Worm (Caenorhabditis elegans) whole organism, mixed stage, embryonic: ENCODE measurements around the gene srx-56.
A peak's percentile ranks its signal among the peaks of the same experiment; 100 is the strongest.

Experiments
- M03D4.4 ChIP-seq: sonication (generic microtip); optimal IDR thresholded peaks from 2 replicates; lab custom pipeline; 2017; ENCODE audit warnings: mild to moderate bottlenecking, missing genetic modification characterization, missing compliant biosample characterization
- blmp-1 ChIP-seq: fragments of 150-350 bp; optimal IDR thresholded peaks from 2 replicates; lab custom pipeline; 2014; ENCODE audit warnings: missing biosample characterization, missing genetic modification characterization
- ceh-39 ChIP-seq: fragments of 150-350 bp; optimal IDR thresholded peaks from 2 replicates; lab custom pipeline; 2014; ENCODE audit warnings: missing biosample characterization, missing genetic modification characterization
- ceh-43 ChIP-seq: fragments of 200-800 bp; sonication (Bioruptor generic); optimal IDR thresholded peaks from 2 replicates; lab custom pipeline; 2018; ENCODE audit warnings: mild to moderate bottlenecking, missing genetic modification characterization, moderate library complexity, missing compliant biosample characterization
- ces-1 ChIP-seq: fragments of 150-350 bp; optimal IDR thresholded peaks from 2 replicates; lab custom pipeline; 2014; ENCODE audit warnings: missing biosample characterization, missing genetic modification reagents, missing genetic modification characterization
- cnd-1 ChIP-seq: fragments of 200-800 bp; sonication (Bioruptor generic); optimal IDR thresholded peaks from 2 replicates; lab custom pipeline; 2018; ENCODE audit warnings: mild to moderate bottlenecking, missing genetic modification characterization, missing compliant biosample characterization
- drap-1 ChIP-seq: fragments of 200-800 bp; sonication (Bioruptor generic); optimal IDR thresholded peaks from 3 replicates; lab custom pipeline; 2018; ENCODE audit warnings: mild to moderate bottlenecking, missing genetic modification characterization, missing compliant biosample characterization
- elt-1 ChIP-seq: sonication (generic microtip); optimal IDR thresholded peaks from 2 replicates; lab custom pipeline; 2017; ENCODE audit warnings: missing genetic modification characterization, mild to moderate bottlenecking, missing compliant biosample characterization, antibody characterized with exemption, moderate library complexity, borderline replicate concordance; ENCODE audit not compliant: insufficient read depth
- elt-3 ChIP-seq: fragments of 150-350 bp; optimal IDR thresholded peaks from 2 replicates; lab custom pipeline; 2014; ENCODE audit warnings: missing biosample characterization, missing genetic modification characterization
- flh-1 ChIP-seq: fragments of 200-800 bp; sonication (Bioruptor generic); optimal IDR thresholded peaks from 2 replicates; lab custom pipeline; 2018; ENCODE audit warnings: mild to moderate bottlenecking, missing genetic modification characterization, moderate library complexity, missing compliant biosample characterization
- ham-2 ChIP-seq: fragments of 200-800 bp; sonication (Bioruptor generic); optimal IDR thresholded peaks from 2 replicates; lab custom pipeline; 2018; ENCODE audit warnings: mild to moderate bottlenecking, missing genetic modification characterization, missing compliant biosample characterization
- hlh-1 ChIP-seq: fragments of 150-350 bp; optimal IDR thresholded peaks from 2 replicates; lab custom pipeline; 2014; ENCODE audit warnings: missing biosample characterization, missing genetic modification reagents, missing genetic modification characterization
- lin-13 ChIP-seq: fragments of 150-350 bp; optimal IDR thresholded peaks from 2 replicates; lab custom pipeline; 2014; ENCODE audit warnings: missing biosample characterization, missing genetic modification characterization
- lin-32 ChIP-seq: fragments of 200-800 bp; sonication (Bioruptor generic); optimal IDR thresholded peaks from 2 replicates; lab custom pipeline; 2018; ENCODE audit warnings: mild to moderate bottlenecking, missing genetic modification characterization, missing compliant biosample characterization
- lsy-2 ChIP-seq: fragments of 150-350 bp; optimal IDR thresholded peaks from 2 replicates; lab custom pipeline; 2014; ENCODE audit warnings: missing biosample characterization, missing genetic modification characterization
- mep-1 ChIP-seq: fragments of 150-350 bp; optimal IDR thresholded peaks from 2 replicates; lab custom pipeline; 2017; ENCODE audit warnings: missing biosample characterization, missing genetic modification reagents, missing genetic modification characterization, inconsistent platforms
- mls-2 ChIP-seq: sonication (generic microtip); optimal IDR thresholded peaks from 2 replicates; lab custom pipeline; 2016; ENCODE audit warnings: mild to moderate bottlenecking, missing genetic modification characterization, moderate library complexity, missing compliant biosample characterization
- nhr-12 ChIP-seq: fragments of 150-350 bp; optimal IDR thresholded peaks from 2 replicates; lab custom pipeline; 2014; ENCODE audit warnings: missing biosample characterization, missing genetic modification characterization
- nhr-2 ChIP-seq: fragments of 150-350 bp; optimal IDR thresholded peaks from 2 replicates; lab custom pipeline; 2014; ENCODE audit warnings: missing biosample characterization, missing genetic modification characterization
- nhr-237 ChIP-seq: fragments of 150-350 bp; optimal IDR thresholded peaks from 2 replicates; lab custom pipeline; 2014; ENCODE audit warnings: missing biosample characterization, missing genetic modification characterization
- nhr-28 ChIP-seq: fragments of 150-350 bp; optimal IDR thresholded peaks from 2 replicates; lab custom pipeline; 2014; ENCODE audit warnings: missing biosample characterization, missing genetic modification characterization
- nhr-76 ChIP-seq: sonication (generic microtip); optimal IDR thresholded peaks from 2 replicates; lab custom pipeline; 2017; ENCODE audit warnings: missing biosample characterization, missing genetic modification characterization
- pha-4 ChIP-seq: fragments of 150-350 bp; optimal IDR thresholded peaks from 2 replicates; lab custom pipeline; 2018; ENCODE audit warnings: missing biosample characterization, missing genetic modification reagents, missing genetic modification characterization
- sem-2 ChIP-seq: fragments of 200-800 bp; sonication (Bioruptor generic); optimal IDR thresholded peaks from 2 replicates; lab custom pipeline; 2018; ENCODE audit warnings: mild to moderate bottlenecking, missing genetic modification characterization, missing compliant biosample characterization
- snpc-4 ChIP-seq: fragments of 150-350 bp; optimal IDR thresholded peaks from 2 replicates; lab custom pipeline; 2014; ENCODE audit warnings: missing biosample characterization, missing genetic modification characterization
- sptf-1 ChIP-seq: sonication (generic microtip); optimal IDR thresholded peaks from 2 replicates; lab custom pipeline; 2017; ENCODE audit warnings: mild to moderate bottlenecking, missing genetic modification characterization, moderate library complexity, missing compliant biosample characterization
- tbx-8 ChIP-seq: fragments of 200-800 bp; sonication (Bioruptor generic); optimal IDR thresholded peaks from 2 replicates; lab custom pipeline; 2018; ENCODE audit warnings: mild to moderate bottlenecking, missing genetic modification characterization, moderate library complexity, missing compliant biosample characterization
- unc-120 ChIP-seq: sonication (generic microtip); optimal IDR thresholded peaks from 2 replicates; lab custom pipeline; 2017; ENCODE audit warnings: missing genetic modification characterization, missing compliant biosample characterization; ENCODE audit not compliant: poor library complexity, severe bottlenecking
- unc-39 ChIP-seq: fragments of 150-350 bp; optimal IDR thresholded peaks from 2 replicates; lab custom pipeline; 2014; ENCODE audit warnings: missing biosample characterization, missing genetic modification characterization
- unc-62 ChIP-seq: fragments of 150-350 bp; optimal IDR thresholded peaks from 2 replicates; lab custom pipeline; 2014; ENCODE audit warnings: missing biosample characterization, missing genetic modification reagents, missing genetic modification characterization
- zip-8 ChIP-seq: fragments of 150-350 bp; optimal IDR thresholded peaks from 2 replicates; lab custom pipeline; 2014; ENCODE audit warnings: missing biosample characterization, missing genetic modification characterization
- ztf-11 ChIP-seq: fragments of 150-350 bp; optimal IDR thresholded peaks from 2 replicates; lab custom pipeline; 2014; ENCODE audit warnings: missing biosample characterization, missing genetic modification characterization

The srx-56 gene

ce11 chrV:7415780-7416428, 41.7 kb downstream of the srx-56 start, which contains the start of gene F18E3.13:
F18E3.13 (plus strand) TSS chrV:7416164.
- TF ChIP-seq sem-2 (GFP tag; lab: Kevin White, UChicago) (no peak), nhr-12 (tag; lab: Kevin White, UChicago) (no peak), lsy-2 (tag; lab: Kevin White, UChicago) (no peak), nhr-76 (no peak), elt-1 (tag; lab: Kevin White, UChicago) (no peak), zip-8 (tag; lab: Kevin White, UChicago) (no peak), nhr-28 (tag; lab: Kevin White, UChicago) (no peak), unc-62 (GFP tag; lab: Kevin White, UChicago) (peak; percentile 69), drap-1 (no peak), elt-3 (peak; percentile 22), flh-1 (GFP tag; lab: Kevin White, UChicago) (no peak), M03D4.4 (no peak)

- TF ChIP-seq blmp-1 (tag; lab: Kevin White, UChicago) (no peak), ztf-11 (no peak), ceh-39 (tag; lab: Kevin White, UChicago) (no peak), hlh-1 (tag; lab: Kevin White, UChicago) (no peak), M03D4.4 (no peak), ces-1 (GFP tag; lab: Kevin White, UChicago) (no peak), nhr-28 (tag; lab: Kevin White, UChicago) (no peak), ceh-43 (no peak), nhr-237 (tag; lab: Kevin White, UChicago) (no peak), sem-2 (GFP tag; lab: Kevin White, UChicago) (no peak)
These were observed 42.4 kb downstream of the srx-56 start for ce11 chrV:7416569-7416968.

ce11 chrV:7417018-7417716, 43.0 kb downstream of the srx-56 start, which contains the start of gene srw-67:
srw-67 (plus strand) TSS chrV:7417660.
- TF ChIP-seq elt-3, result no peak
- no peak for TF ChIP-seq blmp-1 (tag; lab: Kevin White, UChicago)
- TF ChIP-seq nhr-12 (tag; lab: Kevin White, UChicago), result no peak
- TF ChIP-seq ceh-43, result no peak

- TF ChIP-seq cnd-1, result no peak
- no peak for TF ChIP-seq snpc-4 (tag; lab: Kevin White, UChicago)
- TF ChIP-seq zip-8 (tag; lab: Kevin White, UChicago), result no peak
- no peak for TF ChIP-seq ces-1 (GFP tag; lab: Kevin White, UChicago)
- no peak for TF ChIP-seq lin-13 (tag; lab: Kevin White, UChicago)
- TF ChIP-seq pha-4 (tag; lab: Kevin White, UChicago), result no peak
- TF ChIP-seq nhr-237 (tag; lab: Kevin White, UChicago), result no peak
- TF ChIP-seq nhr-2 (tag; lab: Kevin White, UChicago), result no peak
- TF ChIP-seq M03D4.4, result no peak
- no peak for TF ChIP-seq mls-2
- TF ChIP-seq elt-3, result no peak
- TF ChIP-seq mep-1 (tag; lab: Kevin White, UChicago), result no peak
- TF ChIP-seq flh-1 (GFP tag; lab: Kevin White, UChicago), result no peak
- no peak for TF ChIP-seq tbx-8 (GFP tag; lab: Kevin White, UChicago)
- TF ChIP-seq nhr-76, result no peak
- TF ChIP-seq unc-120 (tag; lab: Kevin White, UChicago), result no peak
- no peak for TF ChIP-seq unc-39 (tag; lab: Kevin White, UChicago)
- TF ChIP-seq sptf-1 (tag; lab: Kevin White, UChicago), result no peak
- TF ChIP-seq, all 35 proteins: peak for 0
These were observed 46.0 kb downstream of the srx-56 start, which contains the start of gene srxa-4 for ce11 chrV:7420162-7420561. srxa-4 (plus strand) TSS chrV:7420462.

ce11 chrV:7424336-7424735, 50.1 kb downstream of the srx-56 start, which contains the start of gene F18E3.10:
F18E3.10 (minus strand) TSS chrV:7424436.
- TF ChIP-seq snpc-4 (tag; lab: Kevin White, UChicago) (no peak), lsy-2 (tag; lab: Kevin White, UChicago) (no peak), ceh-39 (tag; lab: Kevin White, UChicago) (no peak), nhr-12 (tag; lab: Kevin White, UChicago) (no peak), ham-2 (GFP tag; lab: Kevin White, UChicago) (no peak), mls-2 (no peak), tbx-8 (GFP tag; lab: Kevin White, UChicago) (no peak), drap-1 (no peak), lin-32 (GFP tag; lab: Kevin White, UChicago) (no peak), nhr-2 (tag; lab: Kevin White, UChicago) (no peak), nhr-28 (tag; lab: Kevin White, UChicago) (no peak), sptf-1 (tag; lab: Kevin White, UChicago) (no peak)
- TF ChIP-seq, all 35 proteins: peak for 0
